Fruit fly (Drosophila melanogaster) whole organism, embryonic: ENCODE results near the gene CG9106.

Experiments
- Atf6 ChIP-seq: fragments of 200-800 bp; sonication (Bioruptor generic); IDR thresholded peaks from 2 replicates; pipeline ENCODE4 v1.3.6; 2022; ENCODE audit warnings: missing biosample characterization, missing genetic modification characterization
- BtbVII ChIP-seq: fragments of 200-800 bp; sonication (Bioruptor generic); optimal IDR thresholded peaks from 3 replicates; lab custom pipeline; 2017; ENCODE audit warnings: missing biosample characterization, mild to moderate bottlenecking, missing genetic modification characterization
- CG10267 ChIP-seq: fragments of 200-800 bp; sonication (Bioruptor generic); optimal IDR thresholded peaks from 2 replicates; lab custom pipeline; 2018; ENCODE audit warnings: missing biosample characterization, mild to moderate bottlenecking, missing genetic modification characterization, moderate library complexity
- CG10321 ChIP-seq: fragments of 200-800 bp; sonication (Bioruptor generic); IDR thresholded peaks from 2 replicates; pipeline ENCODE4 v1.3.6; 2022; ENCODE audit warnings: missing biosample characterization, missing genetic modification characterization
- CG11504 ChIP-seq: fragments of 200-800 bp; sonication (Bioruptor generic); optimal IDR thresholded peaks from 3 replicates; lab custom pipeline; 2019; ENCODE audit warnings: missing biosample characterization, mild to moderate bottlenecking, missing genetic modification characterization, moderate library complexity
- CG12744 ChIP-seq: fragments of 200-800 bp; sonication (Bioruptor generic); optimal IDR thresholded peaks from 2 replicates; lab custom pipeline; 2016; ENCODE audit warnings: missing biosample characterization, missing genetic modification characterization
- CG13624 ChIP-seq: fragments of 200-800 bp; sonication (Bioruptor generic); optimal IDR thresholded peaks from 2 replicates; lab custom pipeline; 2016; ENCODE audit warnings: missing biosample characterization, missing genetic modification characterization
- CG13775 ChIP-seq: fragments of 200-800 bp; sonication (Bioruptor generic); optimal IDR thresholded peaks from 3 replicates; lab custom pipeline; 2017; ENCODE audit warnings: missing biosample characterization, mild to moderate bottlenecking, missing genetic modification characterization
- CG14667 ChIP-seq: fragments of 200-800 bp; sonication (Bioruptor generic); IDR thresholded peaks from 2 replicates; pipeline ENCODE4 v1.3.6; 2022; ENCODE audit warnings: missing biosample characterization, missing genetic modification characterization
- CG14710 ChIP-seq: fragments of 200-800 bp; sonication (Bioruptor generic); optimal IDR thresholded peaks from 3 replicates; lab custom pipeline; 2019; ENCODE audit warnings: missing biosample characterization, mild to moderate bottlenecking, missing genetic modification characterization, moderate library complexity
- CG17912 ChIP-seq: fragments of 200-800 bp; sonication (Bioruptor generic); optimal IDR thresholded peaks from 2 replicates; lab custom pipeline; 2018; ENCODE audit warnings: missing biosample characterization, mild to moderate bottlenecking, missing genetic modification characterization
- CG18599 ChIP-seq: fragments of 200-800 bp; sonication (Bioruptor generic); optimal IDR thresholded peaks from 3 replicates; lab custom pipeline; 2017; ENCODE audit warnings: missing biosample characterization, missing genetic modification characterization, mild to moderate bottlenecking, moderate library complexity, missing genetic modification reagents
- CG2199 ChIP-seq: fragments of 200-800 bp; sonication (Bioruptor generic); IDR thresholded peaks from 3 replicates; pipeline ENCODE4 v1.3.6; 2022; ENCODE audit warnings: missing biosample characterization, missing genetic modification characterization
- CG30020 ChIP-seq: fragments of 200-800 bp; optimal IDR thresholded peaks from 2 replicates; lab custom pipeline; 2019; ENCODE audit warnings: missing biosample characterization, mild to moderate bottlenecking, missing genetic modification characterization, moderate library complexity
- CG31365 ChIP-seq: fragments of 200-800 bp; sonication (Bioruptor generic); optimal IDR thresholded peaks from 2 replicates; lab custom pipeline; 2018; ENCODE audit warnings: missing biosample characterization, mild to moderate bottlenecking, missing genetic modification characterization
- CG4282 ChIP-seq: fragments of 200-800 bp; sonication (Bioruptor generic); optimal IDR thresholded peaks from 2 replicates; lab custom pipeline; 2016; ENCODE audit warnings: missing biosample characterization, missing genetic modification characterization
- CG4617 ChIP-seq: fragments of 200-800 bp; sonication (Bioruptor generic); optimal IDR thresholded peaks from 3 replicates; lab custom pipeline; 2016; ENCODE audit warnings: missing biosample characterization, missing genetic modification characterization, borderline replicate concordance
- CG9437 ChIP-seq: fragments of 200-800 bp; sonication (Bioruptor generic); optimal IDR thresholded peaks from 2 replicates; lab custom pipeline; 2018; ENCODE audit warnings: missing biosample characterization, mild to moderate bottlenecking, missing genetic modification characterization
- CG9797 ChIP-seq: fragments of 200-800 bp; sonication (Bioruptor generic); optimal IDR thresholded peaks from 3 replicates; lab custom pipeline; 2018; ENCODE audit warnings: missing biosample characterization, mild to moderate bottlenecking, missing genetic modification characterization
- CTCF ChIP-seq: fragments of 200-800 bp; sonication (Bioruptor generic); optimal IDR thresholded peaks from 2 replicates; lab custom pipeline; 2017; ENCODE audit warnings: missing biosample characterization, mild to moderate bottlenecking, missing genetic modification characterization, moderate library complexity
- Dfd ChIP-seq, 2 experiments: fragments of >200 bp; optimal IDR thresholded peaks; 2 replicates each; lab custom pipeline; 2017; ENCODE audit warnings: missing biosample characterization in 2 of 2, missing genetic modification characterization in 2 of 2
- Elba2 ChIP-seq: fragments of 200-800 bp; sonication (Bioruptor generic); optimal IDR thresholded peaks from 3 replicates; lab custom pipeline; 2016; ENCODE audit warnings: missing biosample characterization, missing genetic modification characterization
- GATAe ChIP-seq: fragments of 200-800 bp; sonication (Bioruptor generic); conservative IDR thresholded peaks from 2 replicates; pipeline ENCODE4 v1.3.6; 2022; ENCODE audit warnings: missing biosample characterization, missing genetic modification characterization
- HLH3B ChIP-seq: fragments of 200-800 bp; sonication (Bioruptor generic); IDR thresholded peaks from 2 replicates; pipeline ENCODE4 v1.3.6; 2022; ENCODE audit warnings: missing biosample characterization, missing genetic modification characterization
- Kr ChIP-seq: fragments of 200-800 bp; sonication (Bioruptor generic); optimal IDR thresholded peaks from 2 replicates; lab custom pipeline; 2017; ENCODE audit warnings: missing biosample characterization, mild to moderate bottlenecking, missing genetic modification characterization
- Lpt ChIP-seq: fragments of >200 bp; optimal IDR thresholded peaks from 2 replicates; lab custom pipeline; 2018; ENCODE audit warnings: missing biosample characterization, missing genetic modification characterization
- MBD-R2 ChIP-seq: fragments of 200-800 bp; sonication (Bioruptor generic); IDR thresholded peaks from 2 replicates; pipeline ENCODE4 v1.3.6; 2022; ENCODE audit warnings: missing biosample characterization, missing genetic modification characterization
- Mrtf ChIP-seq: fragments of 200-800 bp; sonication (Bioruptor generic); IDR thresholded peaks from 3 replicates; pipeline ENCODE4 v1.3.6; 2022; ENCODE audit warnings: missing biosample characterization, missing genetic modification characterization
- NK7.1 ChIP-seq: fragments of 200-800 bp; sonication (Bioruptor generic); optimal IDR thresholded peaks from 3 replicates; lab custom pipeline; 2016; ENCODE audit warnings: missing biosample characterization, missing genetic modification characterization
- Neu2 ChIP-seq: fragments of 200-800 bp; sonication (Bioruptor generic); optimal IDR thresholded peaks from 3 replicates; lab custom pipeline; 2016; ENCODE audit warnings: missing biosample characterization, missing genetic modification characterization, borderline replicate concordance
- Oaz ChIP-seq: fragments of 200-800 bp; sonication (Bioruptor generic); IDR thresholded peaks from 2 replicates; pipeline ENCODE4 v1.3.6; 2022; ENCODE audit warnings: missing biosample characterization, missing genetic modification characterization
- PHDP ChIP-seq: fragments of 200-800 bp; sonication (Bioruptor generic); optimal IDR thresholded peaks from 3 replicates; lab custom pipeline; 2018; ENCODE audit warnings: missing biosample characterization, mild to moderate bottlenecking, missing genetic modification characterization, moderate library complexity
- Vsx1 ChIP-seq: fragments of 200-800 bp; sonication (Bioruptor generic); optimal IDR thresholded peaks from 2 replicates; lab custom pipeline; 2017; ENCODE audit warnings: missing biosample characterization, mild to moderate bottlenecking, missing genetic modification characterization, missing genetic modification reagents
- YL-1 ChIP-seq: fragments of 200-800 bp; sonication (Bioruptor generic); optimal IDR thresholded peaks from 3 replicates; lab custom pipeline; 2017; ENCODE audit warnings: missing biosample characterization, mild to moderate bottlenecking, missing genetic modification characterization
- aop ChIP-seq: fragments of 200-800 bp; sonication (Bioruptor generic); IDR thresholded peaks from 2 replicates; pipeline ENCODE4 v1.3.6; 2022; ENCODE audit warnings: missing biosample characterization, missing genetic modification characterization
- btn ChIP-seq: fragments of 200-800 bp; sonication (Bioruptor generic); optimal IDR thresholded peaks from 2 replicates; lab custom pipeline; 2016; ENCODE audit warnings: missing biosample characterization, missing genetic modification characterization
- cas ChIP-seq: fragments of 200-800 bp; sonication (Bioruptor generic); IDR thresholded peaks from 2 replicates; pipeline ENCODE4 v1.3.6; 2022; ENCODE audit warnings: missing biosample characterization, missing genetic modification characterization
- chm ChIP-seq: fragments of 200-800 bp; sonication (Bioruptor generic); IDR thresholded peaks from 2 replicates; pipeline ENCODE4 v1.3.6; 2022; ENCODE audit warnings: missing biosample characterization, missing genetic modification characterization
- corto ChIP-seq: fragments of 200-800 bp; sonication (Bioruptor generic); optimal IDR thresholded peaks from 2 replicates; lab custom pipeline; 2016; ENCODE audit warnings: missing biosample characterization, mild to moderate bottlenecking, missing genetic modification characterization, moderate library complexity
- croc ChIP-seq: fragments of 200-800 bp; sonication (Bioruptor generic); conservative IDR thresholded peaks from 3 replicates; pipeline ENCODE4 v1.3.6; 2022; ENCODE audit warnings: missing biosample characterization, missing genetic modification characterization
- danr ChIP-seq: fragments of 200-800 bp; sonication (Bioruptor generic); IDR thresholded peaks from 2 replicates; pipeline ENCODE4 v1.3.6; 2022; ENCODE audit warnings: missing biosample characterization, missing genetic modification characterization
- dpn ChIP-seq, 2 experiments: fragments of 200-800 bp; sonication (Bioruptor generic); optimal IDR thresholded peaks; 3 replicates each; lab custom pipeline; 2016; ENCODE audit warnings: missing biosample characterization in 2 of 2, missing genetic modification characterization in 2 of 2
- eyg ChIP-seq: fragments of 200-800 bp; sonication (Bioruptor generic); optimal IDR thresholded peaks from 3 replicates; lab custom pipeline; 2016; ENCODE audit warnings: missing biosample characterization, missing genetic modification characterization
- fu2 ChIP-seq: fragments of 200-800 bp; sonication (Bioruptor generic); optimal IDR thresholded peaks from 2 replicates; lab custom pipeline; 2016; ENCODE audit warnings: missing biosample characterization, missing genetic modification characterization
- ham ChIP-seq: fragments of 200-800 bp; sonication (Bioruptor generic); IDR thresholded peaks from 2 replicates; pipeline ENCODE4 v1.3.6; 2022; ENCODE audit warnings: missing biosample characterization, missing genetic modification characterization
- lbe ChIP-seq: fragments of 200-800 bp; sonication (Bioruptor generic); optimal IDR thresholded peaks from 2 replicates; lab custom pipeline; 2016; ENCODE audit warnings: missing biosample characterization, mild to moderate bottlenecking, missing genetic modification characterization
- mam ChIP-seq: fragments of 200-800 bp; sonication (Bioruptor generic); optimal IDR thresholded peaks from 3 replicates; lab custom pipeline; 2016; ENCODE audit warnings: missing biosample characterization, missing genetic modification characterization
- otp ChIP-seq: fragments of 200-800 bp; sonication (Bioruptor generic); IDR thresholded peaks from 3 replicates; pipeline ENCODE4, ENCODE4 v1.3.6; 2022; ENCODE audit warnings: missing biosample characterization, missing genetic modification characterization
- peb ChIP-seq: fragments of 200-800 bp; sonication (Bioruptor generic); IDR thresholded peaks from 2 replicates; pipeline ENCODE4 v1.3.6; 2022; ENCODE audit warnings: missing biosample characterization, missing genetic modification characterization
- ranshi ChIP-seq: fragments of 200-800 bp; sonication (Bioruptor generic); IDR thresholded peaks from 2 replicates; pipeline ENCODE4 v1.3.6; 2022; ENCODE audit warnings: missing biosample characterization, missing genetic modification characterization
- shn ChIP-seq: fragments of 200-800 bp; sonication (Bioruptor generic); optimal IDR thresholded peaks from 3 replicates; lab custom pipeline; 2016; ENCODE audit warnings: missing biosample characterization, missing genetic modification characterization
- slp2 ChIP-seq: fragments of 200-800 bp; sonication (Bioruptor generic); optimal IDR thresholded peaks from 2 replicates; lab custom pipeline; 2016; ENCODE audit warnings: missing biosample characterization, missing genetic modification characterization
- unc-4 ChIP-seq: fragments of 200-800 bp; sonication (Bioruptor generic); IDR thresholded peaks from 2 replicates; pipeline ENCODE4 v1.3.6; 2022; ENCODE audit warnings: missing biosample characterization, missing genetic modification characterization; ENCODE audit not compliant: partially characterized antibody
- wor ChIP-seq: fragments of 200-800 bp; sonication (Bioruptor generic); IDR thresholded peaks from 2 replicates; pipeline ENCODE4 v1.3.6; 2022; ENCODE audit warnings: missing biosample characterization, missing genetic modification characterization

The CG9106 gene

DNA sequence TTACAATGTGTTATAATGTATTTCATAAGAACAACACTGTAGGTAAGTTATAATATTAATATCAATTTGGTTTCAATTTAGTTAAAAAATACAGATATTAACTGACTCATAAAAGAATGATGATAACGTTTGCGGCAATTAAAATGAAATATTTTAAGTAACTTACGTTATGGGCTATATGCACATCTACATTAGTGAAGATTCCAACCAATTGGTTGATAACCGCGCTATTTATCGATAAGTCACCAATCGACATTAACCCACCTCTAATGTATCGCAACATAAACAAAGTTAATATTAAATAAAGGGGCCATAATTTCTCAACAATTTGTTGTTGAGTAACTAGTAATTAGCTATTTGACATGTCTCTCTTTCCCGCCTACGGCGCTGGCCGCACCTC is 20.6 kb upstream of the CG9106 start, which contains the start of gene CG5877 (continued):
- no peak for TF ChIP-seq Oaz
- no peak for TF ChIP-seq mam
- TF ChIP-seq danr (GFP tag; lab: Robert Waterston, UW) = no peak
- TF ChIP-seq unc-4 (GFP tag; lab: Robert Waterston, UW) = peak; percentile 13; the same call in 1 of the 2 replicates
- no peak for TF ChIP-seq Dfd (GFP tag; optimal IDR thresholded peaks at IDR 0.05; lab: Kevin White, UChicago)
- no peak for TF ChIP-seq Neu2 (GFP tag; lab: Kevin White, UChicago)
- peak; percentile 60 for TF ChIP-seq MBD-R2 (GFP tag; lab: Robert Waterston, UW)
- TF ChIP-seq CG18599 (GFP tag; lab: Kevin White, UChicago) = no peak
- TF ChIP-seq chm (GFP tag; lab: Robert Waterston, UW) = no peak
- TF ChIP-seq croc (GFP tag; lab: Robert Waterston, UW) = no peak
- no peak for TF ChIP-seq Vsx1
- TF ChIP-seq Elba2 (GFP tag; lab: Kevin White, UChicago) = no peak
- no peak for TF ChIP-seq CG2199
- TF ChIP-seq CG30020 = no peak
- TF ChIP-seq CG17912 (GFP tag; lab: Kevin White, UChicago) = no peak
- no peak for TF ChIP-seq CG4282
- TF ChIP-seq wor (GFP tag; lab: Robert Waterston, UW) = no peak
- no peak for TF ChIP-seq CG13775
- no peak for TF ChIP-seq CG14667 (GFP tag; lab: Robert Waterston, UW)
- no peak for TF ChIP-seq Lpt
- no peak for TF ChIP-seq shn (GFP tag; lab: Kevin White, UChicago)
- TF ChIP-seq CTCF (GFP tag; lab: Kevin White, UChicago) = peak; percentile 65
- peak; percentile 43 for TF ChIP-seq CG4617
- TF ChIP-seq Kr = no peak
- no peak for TF ChIP-seq peb
- TF ChIP-seq CG31365 = no peak
- no peak for TF ChIP-seq otp (GFP tag; lab: Robert Waterston, UW)
- TF ChIP-seq NK7.1 (GFP tag; lab: Kevin White, UChicago) = no peak
- TF ChIP-seq ranshi (GFP tag; lab: Robert Waterston, UW) = no peak
- no peak for TF ChIP-seq slp2
- no peak for TF ChIP-seq CG9797 (GFP tag; lab: Kevin White, UChicago)
- no peak for TF ChIP-seq Atf6 (GFP tag; lab: Robert Waterston, UW)
- peak; percentile 25 for TF ChIP-seq CG11504 (tag; lab: Kevin White, UChicago)
- no peak for TF ChIP-seq Mrtf (GFP tag; lab: Robert Waterston, UW)
- no peak for TF ChIP-seq dpn (GFP tag; optimal IDR thresholded peaks at IDR 0.05; lab: Kevin White, UChicago)
- no peak for TF ChIP-seq CG13624
- no peak for TF ChIP-seq aop
- no peak for TF ChIP-seq btn (GFP tag; lab: Kevin White, UChicago)
- TF ChIP-seq GATAe (GFP tag; lab: Robert Waterston, UW) = no peak
- no peak for TF ChIP-seq CG10321 (GFP tag; lab: Robert Waterston, UW)
- TF ChIP-seq fu2 (GFP tag; lab: Kevin White, UChicago) = no peak
- TF ChIP-seq YL-1 (GFP tag; lab: Kevin White, UChicago) = no peak
- TF ChIP-seq PHDP = no peak
- TF ChIP-seq CG9437 = peak; percentile 96
- TF ChIP-seq CG14710 (tag; lab: Kevin White, UChicago) = peak; percentile 8
- no peak for TF ChIP-seq HLH3B (GFP tag; lab: Robert Waterston, UW)
- TF ChIP-seq BtbVII = no peak
- no peak for TF ChIP-seq CG12744 (GFP tag; lab: Kevin White, UChicago)
- no peak for TF ChIP-seq cas (GFP tag; lab: Robert Waterston, UW)
- no peak for TF ChIP-seq corto (GFP tag; lab: Kevin White, UChicago)
- no peak for TF ChIP-seq lbe (GFP tag; lab: Kevin White, UChicago)
- no peak for TF ChIP-seq eyg (GFP tag; lab: Kevin White, UChicago)
- no peak for TF ChIP-seq ham (GFP tag; lab: Robert Waterston, UW)
- TF ChIP-seq CG10267 (tag; lab: Kevin White, UChicago) = peak; percentile 8
